Worm (Caenorhabditis elegans) whole organism, L3 larva: ENCODE measurements around the gene snt-7.

Experiments
- R02D3.7 ChIP-seq: fragments of 150-350 bp; optimal IDR thresholded peaks from 2 replicates; lab custom pipeline; 2014; ENCODE audit warnings: missing biosample characterization, missing genetic modification characterization
- ZK546.5 ChIP-seq: sonication (generic microtip); optimal IDR thresholded peaks from 2 replicates; lab custom pipeline; 2017; ENCODE audit warnings: missing biosample characterization, missing genetic modification characterization
- aly-2 ChIP-seq: fragments of 150-350 bp; optimal IDR thresholded peaks from 2 replicates; lab custom pipeline; 2014; ENCODE audit warnings: missing biosample characterization, missing genetic modification characterization
- ama-1 ChIP-seq: fragments of 150-350 bp; optimal IDR thresholded peaks from 2 replicates; lab custom pipeline; 2018
- ceh-16 ChIP-seq: sonication (generic microtip); optimal IDR thresholded peaks from 2 replicates; lab custom pipeline; 2017; ENCODE audit warnings: missing biosample characterization, missing genetic modification characterization
- ceh-82 ChIP-seq: fragments of 150-350 bp; optimal IDR thresholded peaks from 2 replicates; lab custom pipeline; 2014; ENCODE audit warnings: missing biosample characterization, missing genetic modification characterization
- ceh-9 ChIP-seq: sonication (generic microtip); optimal IDR thresholded peaks from 2 replicates; lab custom pipeline; 2018; ENCODE audit warnings: missing biosample characterization, missing genetic modification characterization
- egl-27 ChIP-seq: sonication (generic microtip); optimal IDR thresholded peaks from 4 replicates; lab custom pipeline; 2017; ENCODE audit warnings: missing biosample characterization, missing genetic modification reagents, missing genetic modification characterization
- egl-5 ChIP-seq: fragments of 150-350 bp; optimal IDR thresholded peaks from 2 replicates; lab custom pipeline; 2017; ENCODE audit warnings: missing biosample characterization, missing genetic modification reagents, missing genetic modification characterization, inconsistent platforms
- elt-3 ChIP-seq, 3 experiments: fragments of 150-350 bp in 1 of 3; sonication (generic microtip) in 2 of 3; optimal IDR thresholded peaks; 2 replicates in 2 of 3; 4 replicates in 1 of 3; lab custom pipeline; 2014 to 2017; ENCODE audit warnings: missing biosample characterization in 3 of 3, missing genetic modification characterization in 3 of 3
- eor-1 ChIP-seq, 2 experiments: fragments of 150-350 bp; optimal IDR thresholded peaks; 2 replicates each; lab custom pipeline; 2014 to 2018; ENCODE audit warnings: missing biosample characterization in 2 of 2, missing genetic modification characterization in 2 of 2
- fkh-10 ChIP-seq: sonication (generic microtip); optimal IDR thresholded peaks from 2 replicates; lab custom pipeline; 2017; ENCODE audit warnings: missing biosample characterization, missing genetic modification reagents, missing genetic modification characterization
- fkh-2 ChIP-seq: fragments of 150-350 bp; optimal IDR thresholded peaks from 2 replicates; lab custom pipeline; 2014; ENCODE audit warnings: missing biosample characterization, missing genetic modification reagents, missing genetic modification characterization
- hmg-11 ChIP-seq: sonication (generic microtip); optimal IDR thresholded peaks from 2 replicates; lab custom pipeline; 2016; ENCODE audit warnings: missing genetic modification characterization, missing compliant biosample characterization
- jun-1 ChIP-seq: fragments of 150-350 bp; optimal IDR thresholded peaks from 2 replicates; lab custom pipeline; 2014; ENCODE audit warnings: missing biosample characterization, missing genetic modification reagents, missing genetic modification characterization
- lin-15B ChIP-seq: fragments of 150-350 bp; optimal IDR thresholded peaks from 2 replicates; lab custom pipeline; 2014; ENCODE audit warnings: missing biosample characterization, missing genetic modification characterization
- lin-39 ChIP-seq: fragments of 150-350 bp; optimal IDR thresholded peaks from 2 replicates; lab custom pipeline; 2018; ENCODE audit warnings: missing biosample characterization, missing genetic modification reagents, missing genetic modification characterization
- mdl-1 ChIP-seq: fragments of 150-350 bp; optimal IDR thresholded peaks from 2 replicates; lab custom pipeline; 2014; ENCODE audit warnings: missing biosample characterization, missing genetic modification characterization
- nhr-11 ChIP-seq: fragments of 150-350 bp; optimal IDR thresholded peaks from 2 replicates; lab custom pipeline; 2014; ENCODE audit warnings: missing biosample characterization, missing genetic modification characterization
- nhr-12 ChIP-seq: fragments of 150-350 bp; optimal IDR thresholded peaks from 2 replicates; lab custom pipeline; 2014; ENCODE audit warnings: missing biosample characterization, missing genetic modification characterization
- nhr-23 ChIP-seq: fragments of 150-350 bp; optimal IDR thresholded peaks from 2 replicates; lab custom pipeline; 2014; ENCODE audit warnings: missing biosample characterization, missing genetic modification reagents, missing genetic modification characterization
- nhr-237 ChIP-seq: fragments of 150-350 bp; optimal IDR thresholded peaks from 2 replicates; lab custom pipeline; 2014; ENCODE audit warnings: missing biosample characterization, missing genetic modification characterization
- nhr-25 ChIP-seq: sonication (generic microtip); optimal IDR thresholded peaks from 2 replicates; lab custom pipeline; 2017; ENCODE audit warnings: missing biosample characterization, missing genetic modification characterization
- nhr-28 ChIP-seq: fragments of 150-350 bp; optimal IDR thresholded peaks from 2 replicates; lab custom pipeline; 2014; ENCODE audit warnings: missing biosample characterization, missing genetic modification characterization
- nhr-43 ChIP-seq: sonication (generic microtip); optimal IDR thresholded peaks from 2 replicates; lab custom pipeline; 2016; ENCODE audit warnings: mild to moderate bottlenecking, missing genetic modification characterization, missing compliant biosample characterization; ENCODE audit not compliant: poor library complexity, severe bottlenecking
- nhr-67 ChIP-seq: fragments of 150-350 bp; optimal IDR thresholded peaks from 2 replicates; lab custom pipeline; 2014; ENCODE audit warnings: missing biosample characterization, missing genetic modification characterization
- nhr-76 ChIP-seq: fragments of 150-350 bp; sonication (generic microtip); optimal IDR thresholded peaks from 5 replicates; lab custom pipeline; 2014; ENCODE audit warnings: missing biosample characterization, missing genetic modification characterization
- pha-4 ChIP-seq: fragments of 150-350 bp; optimal IDR thresholded peaks from 2 replicates; lab custom pipeline; 2014; ENCODE audit warnings: missing biosample characterization, missing genetic modification reagents, missing genetic modification characterization
- pqm-1 ChIP-seq: fragments of 150-350 bp; optimal IDR thresholded peaks from 2 replicates; lab custom pipeline; 2017; ENCODE audit warnings: missing biosample characterization, missing genetic modification characterization, inconsistent platforms
- sea-2 ChIP-seq: fragments of 150-350 bp; sonication (generic microtip); optimal IDR thresholded peaks from 4 replicates; lab custom pipeline; 2014; ENCODE audit warnings: missing biosample characterization, missing genetic modification reagents, missing genetic modification characterization
- skn-1 ChIP-seq: fragments of 150-350 bp; optimal IDR thresholded peaks from 2 replicates; lab custom pipeline; 2014; ENCODE audit warnings: missing biosample characterization, missing genetic modification characterization
- snpc-4 ChIP-seq: fragments of 150-350 bp; optimal IDR thresholded peaks from 2 replicates; lab custom pipeline; 2014; ENCODE audit warnings: missing biosample characterization, missing genetic modification characterization
- tbx-2 ChIP-seq: sonication (generic microtip); optimal IDR thresholded peaks from 2 replicates; lab custom pipeline; 2016; ENCODE audit warnings: mild to moderate bottlenecking, missing genetic modification characterization, missing compliant biosample characterization
- unc-39 ChIP-seq: sonication (generic microtip); optimal IDR thresholded peaks from 4 replicates; lab custom pipeline; 2017; ENCODE audit warnings: missing biosample characterization, missing genetic modification characterization
- zag-1 ChIP-seq: fragments of 150-350 bp; optimal IDR thresholded peaks from 2 replicates; lab custom pipeline; 2014; ENCODE audit warnings: missing biosample characterization, missing genetic modification characterization
- ztf-4 ChIP-seq: fragments of 150-350 bp; optimal IDR thresholded peaks from 2 replicates; lab custom pipeline; 2014; ENCODE audit warnings: missing biosample characterization, missing genetic modification characterization

The snt-7 gene

ce11 chrX:15199052-15199451, at the start of gene snt-7:
Gene snt-7, minus strand, starts transcription at chrX:15199152.
- TF ChIP-seq nhr-76 (tag; lab: Kevin White, UChicago) (no peak), nhr-25 (tag; lab: Kevin White, UChicago) (no peak), skn-1 (no peak), elt-3 (tag; optimal IDR thresholded peaks at IDR 0.05; lab: Kevin White, UChicago) (no peak), egl-5 (tag; lab: Kevin White, UChicago) (no peak), ceh-82 (tag; lab: Kevin White, UChicago) (no peak), ztf-4 (tag; lab: Kevin White, UChicago) (no peak)

- TF ChIP-seq nhr-25 (tag; lab: Kevin White, UChicago) (peak; percentile 78), nhr-237 (tag; lab: Kevin White, UChicago) (no peak), egl-27 (tag; lab: Kevin White, UChicago) (no peak), nhr-23 (peak; percentile 57), pha-4 (peak; percentile 90), unc-39 (no peak), aly-2 (tag; lab: Kevin White, UChicago) (no peak), nhr-67 (tag; lab: Kevin White, UChicago) (no peak), tbx-2 (tag; lab: Kevin White, UChicago) (no peak), eor-1 (tag; optimal IDR thresholded peaks at IDR 0.05; lab: Kevin White, UChicago) (no peak), mdl-1 (tag; lab: Kevin White, UChicago) (no peak), pqm-1 (tag; lab: Kevin White, UChicago) (no peak)
- TF ChIP-seq, all 47 proteins: peak for 3
These were observed 47.6 kb upstream of the snt-7 start for ce11 chrX:15246595-15246994.

- TF ChIP-seq nhr-25 (tag; lab: Kevin White, UChicago): no peak
- TF ChIP-seq fkh-2 (tag; lab: Kevin White, UChicago): no peak
- TF ChIP-seq nhr-43 (tag; lab: Kevin White, UChicago): no peak
- TF ChIP-seq jun-1 (tag; lab: Kevin White, UChicago): no peak
- TF ChIP-seq fkh-10 (GFP tag; lab: Kevin White, UChicago): no peak
- no peak for TF ChIP-seq ama-1
- no peak for TF ChIP-seq aly-2 (tag; lab: Kevin White, UChicago)
- no peak for TF ChIP-seq nhr-237 (tag; lab: Kevin White, UChicago)
- TF ChIP-seq nhr-11 (tag; lab: Kevin White, UChicago): no peak
- TF ChIP-seq pqm-1 (tag; lab: Kevin White, UChicago): no peak
- no peak for TF ChIP-seq ceh-82 (tag; lab: Kevin White, UChicago)
- TF ChIP-seq nhr-23: no peak
- no peak for TF ChIP-seq sea-2 (GFP tag; lab: Kevin White, UChicago)
- TF ChIP-seq ceh-16 (tag; lab: Kevin White, UChicago): no peak
- no peak for TF ChIP-seq R02D3.7
- no peak for TF ChIP-seq lin-39
- TF ChIP-seq zag-1 (tag; lab: Kevin White, UChicago): no peak
These were observed 47.2 kb upstream of the snt-7 start, which contains the start of gene piki-1 for ce11 chrX:15246182-15246581. Gene piki-1, minus strand, starts transcription at chrX:15246399.

ce11 chrX:15242726-15243125, 43.8 kb upstream of the snt-7 start:
- no peak for TF ChIP-seq nhr-12 (tag; lab: Kevin White, UChicago)
- TF ChIP-seq zag-1 (tag; lab: Kevin White, UChicago): no peak
- no peak for TF ChIP-seq ceh-82 (tag; lab: Kevin White, UChicago)
- no peak for TF ChIP-seq snpc-4 (tag; lab: Kevin White, UChicago)
- TF ChIP-seq nhr-23: no peak
- no peak for TF ChIP-seq nhr-67 (tag; lab: Kevin White, UChicago)
- TF ChIP-seq ZK546.5: no peak
- TF ChIP-seq ama-1: no peak
- no peak for TF ChIP-seq hmg-11 (tag; lab: Kevin White, UChicago)
- no peak for TF ChIP-seq egl-27 (tag; lab: Kevin White, UChicago)
- no peak for TF ChIP-seq nhr-28 (tag; lab: Kevin White, UChicago)
- no peak for TF ChIP-seq lin-15B
- TF ChIP-seq aly-2 (tag; lab: Kevin White, UChicago): no peak
- TF ChIP-seq ceh-9 (tag; lab: Kevin White, UChicago): no peak
- TF ChIP-seq egl-5 (tag; lab: Kevin White, UChicago): no peak
- TF ChIP-seq nhr-43 (tag; lab: Kevin White, UChicago): no peak
- no peak for TF ChIP-seq ztf-4 (tag; lab: Kevin White, UChicago)
- TF ChIP-seq eor-1 (tag; optimal IDR thresholded peaks at IDR 0.05; lab: Kevin White, UChicago): no peak
